Worm (Caenorhabditis elegans) whole organism, midembryonic: Measurements from ENCODE around the gene ceh-76.

Source experiments
- T22C8.4 ChIP-seq: fragments of 200-800 bp; sonication (Bioruptor generic); IDR thresholded peaks from 2 replicates; pipeline ENCODE4 v1.3.6; 2022; ENCODE audit warnings: missing genetic modification characterization, missing compliant biosample characterization
- ref-1 ChIP-seq: fragments of 200-800 bp; sonication (Bioruptor generic); conservative IDR thresholded peaks from 2 replicates; pipeline ENCODE4 v1.3.6; 2022; ENCODE audit warnings: missing genetic modification reagents, missing genetic modification characterization, missing compliant biosample characterization
- ztf-23 ChIP-seq: fragments of 200-800 bp; sonication (Bioruptor generic); IDR thresholded peaks from 2 replicates; pipeline ENCODE4 v1.3.6; 2022; ENCODE audit warnings: missing genetic modification reagents, missing genetic modification characterization, missing compliant biosample characterization
- ztf-29 ChIP-seq: fragments of 200-800 bp; sonication (Bioruptor generic); IDR thresholded peaks from 2 replicates; pipeline ENCODE4 v1.3.6; 2022; ENCODE audit warnings: missing genetic modification reagents, missing genetic modification characterization, missing compliant biosample characterization

DNA sequence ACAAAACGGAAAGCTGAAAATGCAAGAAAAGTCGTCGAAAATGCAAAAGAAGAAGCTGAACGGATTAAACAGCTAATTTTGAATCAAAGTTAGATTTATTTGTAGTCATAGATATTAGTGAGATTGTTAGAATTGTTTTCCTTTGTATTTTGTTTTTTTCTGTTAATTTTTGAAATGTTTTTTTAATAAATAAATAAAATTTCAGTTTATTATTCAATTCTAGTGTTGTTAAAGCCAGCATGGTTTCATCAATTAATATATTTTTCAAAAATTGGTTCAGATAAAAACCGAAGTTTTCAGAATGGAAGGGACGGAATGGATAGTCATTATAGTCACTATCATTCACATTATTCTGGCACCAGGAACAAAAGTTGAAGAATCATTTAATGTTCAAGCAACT is 40.3 kb upstream of the ceh-76 start, which contains the start of gene algn-12:
- TF ChIP-seq ztf-29 (GFP tag; lab: Robert Waterston, UW) (no peak), ref-1 (no peak), ztf-23 (GFP tag; lab: Robert Waterston, UW) (no peak), T22C8.4 (GFP tag; lab: Robert Waterston, UW) (no peak)
